Fruit fly (Drosophila melanogaster): ENCODE measurements around the gene CG17544.

The CG17544 gene

DNA sequence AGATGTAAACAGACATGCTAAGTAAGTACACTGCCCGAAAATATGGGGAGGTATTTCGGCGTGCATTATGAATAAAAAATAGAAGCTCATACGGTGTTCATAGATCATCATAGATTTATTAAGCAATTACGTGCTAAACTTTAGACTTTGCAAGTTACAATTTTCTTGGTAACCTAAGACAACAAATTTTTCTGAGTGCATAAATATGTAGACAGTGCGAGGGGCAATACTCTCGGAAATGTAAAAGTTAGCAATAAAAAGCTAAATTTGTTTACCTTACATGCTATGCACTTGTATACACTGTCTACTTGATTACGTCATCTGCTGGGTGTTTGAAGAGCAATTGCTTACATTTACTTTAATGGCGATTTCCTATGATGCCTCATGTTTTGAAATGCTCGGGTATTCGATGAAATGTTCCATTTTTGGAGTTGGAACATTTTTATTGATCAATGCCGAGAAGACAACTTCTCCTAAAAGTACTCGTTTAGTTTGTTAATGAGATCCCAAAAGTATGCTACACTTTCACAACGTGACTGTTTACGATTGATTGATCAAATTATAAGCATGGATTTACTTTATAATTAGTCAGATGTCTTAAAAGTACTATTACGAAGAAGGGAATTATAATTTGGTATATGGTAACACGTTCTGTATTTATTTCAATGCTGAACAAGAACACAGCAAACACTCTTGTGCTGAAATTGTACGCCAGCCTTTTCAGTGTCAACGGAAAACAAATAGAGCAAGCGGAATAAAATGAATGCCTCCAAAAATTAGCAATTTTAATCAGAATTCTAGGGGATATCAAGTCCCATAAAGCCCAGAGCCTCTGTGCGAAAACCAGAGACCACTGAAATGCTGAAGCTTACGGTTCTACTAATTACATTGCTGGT, 18.6 kb upstream of the CG17544 start, which contains the start of gene Lectin-galC1 (continued):
- peak; percentile 47 for TF ChIP-seq dati (GFP tag; IDR thresholded peaks at IDR 0.05)
- no peak for TF ChIP-seq pan (optimal IDR thresholded peaks at IDR 0.05)
- peak in 1 of 2 experiments; percentile 88 for TF ChIP-seq pan (GFP tag; optimal IDR thresholded peaks at IDR 0.05 in 1 of 2, IDR thresholded peaks at IDR 0.05 in 1 of 2)
- TF ChIP-seq row (GFP tag; IDR thresholded peaks at IDR 0.05) = peak; percentile 88
- peak; percentile 69 for TF ChIP-seq CG7372 (GFP tag; IDR thresholded peaks at IDR 0.05)
- peak; percentile 78 for TF ChIP-seq Oaz (GFP tag; IDR thresholded peaks at IDR 0.05)
- TF ChIP-seq BtbVII (GFP tag; optimal IDR thresholded peaks at IDR 0.05) = peak; percentile 81
- peak; percentile 30 for TF ChIP-seq CG7928 (GFP tag; optimal IDR thresholded peaks at IDR 0.05)
- no peak for TF ChIP-seq pzg (GFP tag; optimal IDR thresholded peaks at IDR 0.05)
- TF ChIP-seq CG7271 (tag; optimal IDR thresholded peaks at IDR 0.05) = peak; percentile 66
- TF ChIP-seq CG1647 (GFP tag; optimal IDR thresholded peaks at IDR 0.05) = peak; percentile 87
- TF ChIP-seq CG4360 (GFP tag; IDR thresholded peaks at IDR 0.05) = peak; percentile 48; the same call in 1 of the 2 replicates
- peak; percentile 30 for TF ChIP-seq HmgD (GFP tag; optimal IDR thresholded peaks at IDR 0.05)
- TF ChIP-seq Dref (GFP tag; IDR thresholded peaks at IDR 0.05) = no peak
- TF ChIP-seq ase (GFP tag; IDR thresholded peaks at IDR 0.05) = no peak; the same call in 1 of the 3 replicates
- peak; percentile 72 for TF ChIP-seq CG3838 (GFP tag; optimal IDR thresholded peaks at IDR 0.05)
- peak; percentile 86 for TF ChIP-seq CG9609 (GFP tag; optimal IDR thresholded peaks at IDR 0.05)
- TF ChIP-seq NfI (GFP tag; optimal IDR thresholded peaks at IDR 0.05) = peak; percentile 79
- peak; percentile 0 for TF ChIP-seq CG3995 (GFP tag; optimal IDR thresholded peaks at IDR 0.05)
- TF ChIP-seq lilli (GFP tag; optimal IDR thresholded peaks at IDR 0.05) = peak; percentile 80
- TF ChIP-seq CG11696 (GFP tag; IDR thresholded peaks at IDR 0.05) = peak; percentile 69; the same call in 1 of the 2 replicates
- TF ChIP-seq CG14710 (tag; optimal IDR thresholded peaks at IDR 0.05) = peak; percentile 85
- peak; percentile 5 for TF ChIP-seq B-H2 (GFP tag; optimal IDR thresholded peaks at IDR 0.05)
- peak; percentile 85 for TF ChIP-seq CG17568 (GFP tag; optimal IDR thresholded peaks at IDR 0.05)
- no peak for TF ChIP-seq dimm (GFP tag; IDR thresholded peaks at IDR 0.05)
- peak; percentile 80 for TF ChIP-seq Hmr (GFP tag; optimal IDR thresholded peaks at IDR 0.05)
- TF ChIP-seq CG30403 (GFP tag; optimal IDR thresholded peaks at IDR 0.05) = peak; percentile 89
- TF ChIP-seq Camta (GFP tag; optimal IDR thresholded peaks at IDR 0.05) = peak; percentile 85
- TF ChIP-seq ems (GFP tag; optimal IDR thresholded peaks at IDR 0.05) = peak; percentile 89
- TF ChIP-seq TFAM (GFP tag; optimal IDR thresholded peaks at IDR 0.05) = no peak
- TF ChIP-seq ci (GFP tag; IDR thresholded peaks at IDR 0.05) = peak; percentile 95
- TF ChIP-seq Eip74EF (GFP tag; optimal IDR thresholded peaks at IDR 0.05) = peak in 1 of 2 experiments; percentile 89
- no peak for TF ChIP-seq vnd (GFP tag; IDR thresholded peaks at IDR 0.05; ENCODE audit: partially characterized antibody)
- peak; percentile 67 for TF ChIP-seq CG9876 (GFP tag; optimal IDR thresholded peaks at IDR 0.05)
- peak; percentile 65; the same call in 1 of the 2 replicates for TF ChIP-seq dan (GFP tag; IDR thresholded peaks at IDR 0.05)
- peak; percentile 80 for TF ChIP-seq MTF-1 (GFP tag; optimal IDR thresholded peaks at IDR 0.05; ENCODE audit: borderline replicate concordance)
- peak; percentile 59 for TF ChIP-seq NFAT (GFP tag; IDR thresholded peaks at IDR 0.05)
- TF ChIP-seq az2 (GFP tag; optimal IDR thresholded peaks at IDR 0.05) = peak; percentile 91
- TF ChIP-seq Lhr (GFP tag; optimal IDR thresholded peaks at IDR 0.05) = peak; percentile 78
- TF ChIP-seq tgo (GFP tag; IDR thresholded peaks at IDR 0.05) = peak; percentile 87
- TF ChIP-seq CG3726 (GFP tag; IDR thresholded peaks at IDR 0.05) = 0 out of 3 replicates have a peak, but pooled peaks have one; percentile 81
- peak; percentile 78 for TF ChIP-seq sens-2 (GFP tag; IDR thresholded peaks at IDR 0.05)
- no peak for TF ChIP-seq CG6791 (GFP tag; IDR thresholded peaks at IDR 0.05; ENCODE audit: partially characterized antibody)
- TF ChIP-seq CG8290 (GFP tag; optimal IDR thresholded peaks at IDR 0.05) = peak; percentile 64
- TF ChIP-seq CG8290 (tag; optimal IDR thresholded peaks at IDR 0.05) = peak in 1 of 2 experiments; percentile 61
- TF ChIP-seq CG5245 (GFP tag; optimal IDR thresholded peaks at IDR 0.05) = peak; percentile 90
- peak; percentile 89 for TF ChIP-seq zfh1 (GFP tag; IDR thresholded peaks at IDR 0.05)
- TF ChIP-seq CG8388 (GFP tag; optimal IDR thresholded peaks at IDR 0.05) = peak; percentile 87
- TF ChIP-seq Spps (tag; optimal IDR thresholded peaks at IDR 0.05) = peak; percentile 57
